Worm (Caenorhabditis elegans) whole organism, L4 larva: Measurements from ENCODE around the gene T01H10.11.

Experiments used
- F37D6.2 ChIP-seq: sonication (generic microtip); optimal IDR thresholded peaks from 2 replicates; lab custom pipeline; 2016; ENCODE audit warnings: mild to moderate bottlenecking, missing genetic modification characterization, missing compliant biosample characterization
- F44E2.7 ChIP-seq: fragments of 200-800 bp; sonication (Bioruptor generic); IDR thresholded peaks from 2 replicates; pipeline ENCODE4 v2.1.2; 2022; ENCODE audit warnings: missing genetic modification characterization, missing compliant biosample characterization
- F49E8.2 ChIP-seq: sonication (generic microtip); optimal IDR thresholded peaks from 2 replicates; lab custom pipeline; 2016; ENCODE audit warnings: missing compliant biosample characterization, mild to moderate bottlenecking, missing genetic modification characterization, borderline replicate concordance
- aha-1 ChIP-seq: fragments of 150-350 bp; peaks from one replicate; lab custom pipeline; 2014; ENCODE audit warnings: missing biosample characterization, missing genetic modification characterization
- ceh-20 ChIP-seq: fragments of 200-800 bp; sonication (Bioruptor generic); IDR thresholded peaks from 2 replicates; pipeline ENCODE4 v1.3.6; 2022; ENCODE audit warnings: missing genetic modification reagents, missing genetic modification characterization, missing compliant biosample characterization
- ceh-28 ChIP-seq: fragments of 150-350 bp; optimal IDR thresholded peaks from 2 replicates; lab custom pipeline; 2014; ENCODE audit warnings: missing biosample characterization, missing genetic modification reagents, missing genetic modification characterization
- ceh-44 ChIP-seq: fragments of 200-800 bp; sonication (Bioruptor generic); IDR thresholded peaks from 2 replicates; pipeline ENCODE4 v1.3.6; 2022; ENCODE audit warnings: missing genetic modification reagents, missing genetic modification characterization, missing compliant biosample characterization
- ces-1 ChIP-seq: fragments of 150-350 bp; sonication (generic microtip); optimal IDR thresholded peaks from 4 replicates; lab custom pipeline; 2014; ENCODE audit warnings: missing biosample characterization, missing genetic modification reagents, missing genetic modification characterization
- ctbp-1 ChIP-seq: fragments of 200-800 bp; sonication (Bioruptor generic); IDR thresholded peaks from 2 replicates; pipeline ENCODE4 v1.3.6; 2022; ENCODE audit warnings: missing genetic modification reagents, missing genetic modification characterization, missing compliant biosample characterization
- daf-16 ChIP-seq, 3 experiments: sonication (generic microtip); optimal IDR thresholded peaks; 2 replicates each; lab custom pipeline; 2016 to 2017; ENCODE audit warnings: missing genetic modification characterization in 3 of 3, missing genetic modification reagents in 3 of 3, mild to moderate bottlenecking in 2 of 3, missing compliant biosample characterization in 2 of 3, missing biosample characterization in 1 of 3, moderate library complexity in 1 of 3
- dmd-6 ChIP-seq: fragments of 200-800 bp; sonication (Bioruptor generic); IDR thresholded peaks from 2 replicates; pipeline ENCODE4 v1.3.6; 2022; ENCODE audit warnings: missing genetic modification reagents, missing genetic modification characterization, missing compliant biosample characterization
- dpl-1 ChIP-seq: fragments of 150-350 bp; optimal IDR thresholded peaks from 2 replicates; lab custom pipeline; 2014; ENCODE audit warnings: missing biosample characterization, missing genetic modification reagents, missing genetic modification characterization
- duxl-1 ChIP-seq: sonication (generic microtip); optimal IDR thresholded peaks from 2 replicates; lab custom pipeline; 2016; ENCODE audit warnings: mild to moderate bottlenecking, missing genetic modification characterization, moderate library complexity, missing compliant biosample characterization; ENCODE audit not compliant: poor library complexity
- dve-1 ChIP-seq: sonication (generic microtip); optimal IDR thresholded peaks from 2 replicates; lab custom pipeline; 2017; ENCODE audit warnings: antibody characterized with exemption, mild to moderate bottlenecking, missing genetic modification characterization, missing compliant biosample characterization; ENCODE audit not compliant: insufficient read depth
- fkh-10 ChIP-seq: fragments of 150-350 bp; optimal IDR thresholded peaks from 2 replicates; lab custom pipeline; 2014; ENCODE audit warnings: missing biosample characterization, missing genetic modification reagents, missing genetic modification characterization
- hlh-11 ChIP-seq: fragments of 200-800 bp; sonication (Bioruptor generic); optimal IDR thresholded peaks from 2 replicates; lab custom pipeline; 2018; ENCODE audit warnings: mild to moderate bottlenecking, missing genetic modification characterization, missing compliant biosample characterization
- hlh-30 ChIP-seq: sonication (generic microtip); optimal IDR thresholded peaks from 2 replicates; lab custom pipeline; 2017; ENCODE audit warnings: antibody characterized with exemption, mild to moderate bottlenecking, missing genetic modification characterization, missing compliant biosample characterization; ENCODE audit not compliant: insufficient read depth
- jun-1 ChIP-seq: fragments of 150-350 bp; optimal IDR thresholded peaks from 2 replicates; lab custom pipeline; 2014; ENCODE audit warnings: missing biosample characterization, missing genetic modification reagents, missing genetic modification characterization
- lim-7 ChIP-seq: fragments of 200-800 bp; sonication (Bioruptor generic); IDR thresholded peaks from 2 replicates; pipeline ENCODE4 v1.3.6; 2022; ENCODE audit warnings: missing genetic modification characterization, missing compliant biosample characterization
- lin-13 ChIP-seq: fragments of 150-350 bp; optimal IDR thresholded peaks from 2 replicates; lab custom pipeline; 2014; ENCODE audit warnings: missing biosample characterization, missing genetic modification reagents, missing genetic modification characterization
- lin-29 ChIP-seq: fragments of 200-800 bp; sonication (Bioruptor generic); IDR thresholded peaks from 2 replicates; pipeline ENCODE4 v1.3.6; 2022; ENCODE audit warnings: missing genetic modification reagents, missing genetic modification characterization, missing compliant biosample characterization
- lin-39 ChIP-seq: fragments of 150-350 bp; optimal IDR thresholded peaks from 2 replicates; lab custom pipeline; 2014; ENCODE audit warnings: missing biosample characterization, missing genetic modification reagents, missing genetic modification characterization
- lsy-2 ChIP-seq, 2 experiments: fragments of 150-350 bp in 1 of 2; sonication (generic microtip) in 1 of 2; optimal IDR thresholded peaks; 2 replicates each; lab custom pipeline; 2014 to 2017; ENCODE audit warnings: missing biosample characterization in 2 of 2, missing genetic modification characterization in 2 of 2
- madf-9 ChIP-seq: fragments of 200-800 bp; sonication (Bioruptor generic); conservative IDR thresholded peaks from 2 replicates; pipeline ENCODE4 v1.3.6; 2022; ENCODE audit warnings: missing genetic modification reagents, missing genetic modification characterization, missing compliant biosample characterization
- mdt-29 ChIP-seq: fragments of 200-800 bp; sonication (Bioruptor generic); IDR thresholded peaks from 2 replicates; pipeline ENCODE4 v1.3.6; 2022; ENCODE audit warnings: missing genetic modification reagents, missing genetic modification characterization, missing compliant biosample characterization
- mep-1 ChIP-seq: fragments of 150-350 bp; sonication (generic microtip); optimal IDR thresholded peaks from 3 replicates; lab custom pipeline; 2014; ENCODE audit warnings: missing biosample characterization, missing genetic modification characterization
- nhr-102 ChIP-seq: sonication (generic microtip); optimal IDR thresholded peaks from 2 replicates; lab custom pipeline; 2016; ENCODE audit warnings: mild to moderate bottlenecking, missing genetic modification characterization, moderate library complexity, missing compliant biosample characterization
- nhr-25 ChIP-seq: sonication (generic microtip); optimal IDR thresholded peaks from 2 replicates; lab custom pipeline; 2017; ENCODE audit warnings: missing genetic modification characterization, mild to moderate bottlenecking, missing compliant biosample characterization, antibody characterized with exemption, moderate library complexity, borderline replicate concordance; ENCODE audit not compliant: insufficient read depth
- nhr-48 ChIP-seq: sonication (generic microtip); optimal IDR thresholded peaks from 2 replicates; lab custom pipeline; 2016; ENCODE audit warnings: mild to moderate bottlenecking, missing genetic modification characterization, missing compliant biosample characterization
- nhr-77 ChIP-seq: fragments of 150-350 bp; optimal IDR thresholded peaks from 2 replicates; lab custom pipeline; 2014; ENCODE audit warnings: missing biosample characterization, missing genetic modification characterization
- php-3 ChIP-seq: fragments of 200-800 bp; sonication (Bioruptor generic); IDR thresholded peaks from 2 replicates; pipeline ENCODE4 v1.3.6; 2022; ENCODE audit warnings: missing genetic modification reagents, missing genetic modification characterization, missing compliant biosample characterization
- rbr-2 ChIP-seq: sonication (generic microtip); optimal IDR thresholded peaks from 2 replicates; lab custom pipeline; 2016; ENCODE audit warnings: missing genotype, missing genetic modification characterization, missing compliant biosample characterization
- saeg-2 ChIP-seq: fragments of 200-800 bp; sonication (Bioruptor generic); IDR thresholded peaks from 2 replicates; pipeline ENCODE4 v1.3.6; 2022; ENCODE audit warnings: missing genetic modification reagents, missing genetic modification characterization, missing compliant biosample characterization
- sdz-12 ChIP-seq: fragments of 200-800 bp; sonication (Bioruptor generic); optimal IDR thresholded peaks from 2 replicates; lab custom pipeline; 2018; ENCODE audit warnings: mild to moderate bottlenecking, missing genetic modification characterization, missing compliant biosample characterization
- set-16 ChIP-seq: fragments of 200-800 bp; sonication (Bioruptor generic); IDR thresholded peaks from 2 replicates; pipeline ENCODE4 v1.3.6; 2022; ENCODE audit warnings: missing genetic modification reagents, missing genetic modification characterization, missing compliant biosample characterization
- skn-1 ChIP-seq: fragments of 150-350 bp; optimal IDR thresholded peaks from 2 replicates; lab custom pipeline; 2014; ENCODE audit warnings: missing biosample characterization, missing genetic modification characterization
- snpc-1.2 ChIP-seq: fragments of 200-800 bp; sonication (Bioruptor generic); IDR thresholded peaks from 2 replicates; pipeline ENCODE4 v1.3.6; 2022; ENCODE audit warnings: missing genetic modification reagents, missing genetic modification characterization, missing compliant biosample characterization
- spr-1 ChIP-seq: sonication (generic microtip); optimal IDR thresholded peaks from 2 replicates; lab custom pipeline; 2016; ENCODE audit warnings: mild to moderate bottlenecking, missing genetic modification characterization, missing compliant biosample characterization
- tra-1 ChIP-seq: fragments of 200-800 bp; sonication (Bioruptor generic); IDR thresholded peaks from 2 replicates; pipeline ENCODE4 v1.3.6; 2022; ENCODE audit warnings: missing genetic modification reagents, missing genetic modification characterization, missing compliant biosample characterization
- unc-62 ChIP-seq, 3 experiments: fragments of 150-350 bp in 1 of 3; sonication (generic microtip); optimal IDR thresholded peaks in 2 of 3; peaks in 1 of 3; 1 replicate in 1 of 3; 2 replicates in 2 of 3; lab custom pipeline; 2014 to 2017; ENCODE audit warnings: missing biosample characterization in 3 of 3, missing genetic modification characterization in 3 of 3, missing genetic modification reagents in 3 of 3, missing genotype in 1 of 3
- vab-7 ChIP-seq: fragments of 200-800 bp; sonication (Bioruptor generic); IDR thresholded peaks from 2 replicates; pipeline ENCODE4 v1.3.6; 2022; ENCODE audit warnings: missing genetic modification reagents, missing genetic modification characterization, missing compliant biosample characterization
- zag-1 ChIP-seq: fragments of 150-350 bp; optimal IDR thresholded peaks from 2 replicates; lab custom pipeline; 2014; ENCODE audit warnings: missing biosample characterization, missing genetic modification characterization
- zfp-2 ChIP-seq: sonication (generic microtip); optimal IDR thresholded peaks from 2 replicates; lab custom pipeline; 2016; ENCODE audit warnings: mild to moderate bottlenecking, missing genetic modification characterization, missing compliant biosample characterization
- ztf-11 ChIP-seq: fragments of 150-350 bp; optimal IDR thresholded peaks from 2 replicates; lab custom pipeline; 2014; ENCODE audit warnings: missing biosample characterization, missing genetic modification characterization

The T01H10.11 gene

DNA sequence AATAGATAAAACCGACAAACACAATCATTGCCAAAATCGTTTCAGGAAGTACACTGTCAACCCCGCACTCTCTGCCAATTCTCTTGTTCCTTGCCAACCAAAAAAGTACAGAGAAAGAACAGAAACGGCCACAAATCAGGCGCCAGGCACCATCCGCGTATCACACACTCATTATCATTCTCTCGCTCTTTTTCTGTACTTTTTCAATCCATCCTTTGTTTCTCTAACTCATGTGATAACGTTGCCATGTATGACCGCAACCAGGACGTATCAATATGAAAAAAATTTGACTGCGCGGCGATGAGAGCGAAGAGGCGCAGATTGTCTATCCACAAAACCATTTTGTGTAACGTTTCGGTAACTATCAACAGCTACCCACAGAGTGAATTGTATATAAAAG, 18.6 kb upstream of the T01H10.11 start, which contains the start of gene col-181:
TSS of gene col-181 (plus strand) at position 301 of the 400 bp plus-strand sequence.
- peak; percentile 89 for TF ChIP-seq aha-1 (tag; lab: Kevin White, UChicago)
- no peak for TF ChIP-seq vab-7 (GFP tag; lab: Robert Waterston, UW)
- peak; percentile 61 for TF ChIP-seq hlh-11 (tag; lab: Kevin White, UChicago)
- peak; percentile 21 for TF ChIP-seq nhr-48 (tag; lab: Kevin White, UChicago)

DNA sequence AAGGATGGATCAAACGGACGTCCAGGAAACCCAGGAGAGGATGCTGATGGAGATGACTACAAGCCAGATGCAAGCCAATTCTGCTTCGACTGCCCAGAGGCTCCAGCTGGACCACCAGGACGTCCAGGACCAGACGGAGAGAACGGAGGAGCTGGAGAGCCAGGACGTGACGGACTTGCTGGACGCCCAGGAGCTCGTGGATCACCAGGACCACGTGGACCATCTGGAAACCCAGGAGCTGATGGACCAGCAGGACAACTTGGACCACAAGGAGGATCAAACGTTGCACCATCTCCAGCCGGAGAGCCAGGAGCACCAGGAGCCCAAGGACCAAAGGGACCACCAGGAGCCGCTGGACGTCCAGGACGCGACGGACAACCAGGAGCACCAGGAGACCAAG, 17.8 kb upstream of the T01H10.11 start:
- TF ChIP-seq set-16 (peak; percentile 95), mdt-29 (GFP tag; lab: Robert Waterston, UW) (no peak)
- TF ChIP-seq, all 104 proteins: peak for 1

ce11 chrX:12106004-12106403, 17.2 kb upstream of the T01H10.11 start:
- TF ChIP-seq spr-1 (tag; lab: Kevin White, UChicago): peak; percentile 69
- peak; percentile 90 for TF ChIP-seq duxl-1 (tag; lab: Kevin White, UChicago)
- TF ChIP-seq madf-9 (GFP tag; lab: Robert Waterston, UW): peak; percentile 85
- 0 out of 2 replicates have a peak, but pooled peaks have one; percentile 77 for TF ChIP-seq F44E2.7 (GFP tag; lab: Robert Waterston, UW)
- TF ChIP-seq hlh-30 (tag; lab: Kevin White, UChicago): peak; percentile 81
- TF ChIP-seq lin-13 (GFP tag; lab: Kevin White, UChicago): peak; percentile 37
- peak; percentile 62 for TF ChIP-seq zfp-2
- TF ChIP-seq sdz-12 (GFP tag; lab: Kevin White, UChicago): no peak
- peak; percentile 73 for TF ChIP-seq jun-1 (tag; lab: Kevin White, UChicago)
- peak in 1 of 2 experiments; percentile 13 for TF ChIP-seq lsy-2 (tag; optimal IDR thresholded peaks at IDR 0.05; lab: Kevin White, UChicago)
- TF ChIP-seq dpl-1 (GFP tag; lab: Kevin White, UChicago): no peak
- peak; percentile 93 for TF ChIP-seq snpc-1.2 (GFP tag; lab: Robert Waterston, UW)
- TF ChIP-seq mep-1: no peak
- TF ChIP-seq tra-1: peak; percentile 93
- peak; percentile 46 for TF ChIP-seq zag-1
- no peak for TF ChIP-seq mdt-29 (GFP tag; lab: Robert Waterston, UW)
- peak; percentile 86 for TF ChIP-seq ceh-44
- TF ChIP-seq ztf-11 (tag; lab: Kevin White, UChicago): no peak
- TF ChIP-seq ctbp-1 (GFP tag; lab: Robert Waterston, UW): peak; percentile 97
- TF ChIP-seq php-3 (GFP tag; lab: Robert Waterston, UW): no peak
- TF ChIP-seq dmd-6 (GFP tag; lab: Robert Waterston, UW): peak; percentile 81
- peak; percentile 44 to 93 for TF ChIP-seq daf-16 (GFP tag; optimal IDR thresholded peaks at IDR 0.05; lab: Kevin White, UChicago)
- peak; percentile 72 for TF ChIP-seq daf-16 (tag; optimal IDR thresholded peaks at IDR 0.05; lab: Kevin White, UChicago)
- peak; percentile 73 for TF ChIP-seq nhr-48 (tag; lab: Kevin White, UChicago)
- TF ChIP-seq aha-1 (tag; lab: Kevin White, UChicago): peak; percentile 96
- peak; percentile 98 for TF ChIP-seq lim-7 (GFP tag; lab: Robert Waterston, UW)
- peak; percentile 34 for TF ChIP-seq nhr-25 (tag; lab: Kevin White, UChicago)
- TF ChIP-seq ces-1 (GFP tag; lab: Kevin White, UChicago): peak; percentile 77
- TF ChIP-seq saeg-2: peak; percentile 72; the same call in 1 of the 2 replicates
- TF ChIP-seq rbr-2 (tag; lab: Kevin White, UChicago): peak; percentile 86
- TF ChIP-seq F49E8.2 (tag; lab: Kevin White, UChicago): peak; percentile 37
- TF ChIP-seq unc-62 (GFP tag; optimal IDR thresholded peaks at IDR 0.05 in 1 of 2; lab: Kevin White, UChicago): peak in 1 of 2 experiments; percentile 97
- no peak for TF ChIP-seq unc-62 (tag; optimal IDR thresholded peaks at IDR 0.05; lab: Kevin White, UChicago)
- TF ChIP-seq dve-1 (tag; lab: Kevin White, UChicago): peak; percentile 85
- TF ChIP-seq lin-29: peak; percentile 46; the same call in 1 of the 2 replicates
- peak; percentile 87 for TF ChIP-seq ceh-20 (GFP tag; lab: Robert Waterston, UW)
- no peak for TF ChIP-seq lin-39 (tag; lab: Kevin White, UChicago)
- TF ChIP-seq ceh-28 (tag; lab: Kevin White, UChicago): no peak
- peak; percentile 78 for TF ChIP-seq F37D6.2 (tag; lab: Kevin White, UChicago)
- TF ChIP-seq vab-7 (GFP tag; lab: Robert Waterston, UW): peak; percentile 97
- TF ChIP-seq nhr-77 (tag; lab: Kevin White, UChicago): peak; percentile 56
- peak; percentile 65 for TF ChIP-seq fkh-10
- TF ChIP-seq skn-1 (tag; lab: Kevin White, UChicago): peak; percentile 19
- peak; percentile 79 for TF ChIP-seq nhr-102 (tag; lab: Kevin White, UChicago)
